Fruit fly (Drosophila melanogaster) whole organism, adult: ENCODE data around the gene CG17260.

Experiments
- CG11617 ChIP-seq: fragments of 200-800 bp; sonication (Bioruptor generic); optimal IDR thresholded peaks from 2 replicates; lab custom pipeline; 2017; ENCODE audit warnings: mild to moderate bottlenecking, missing biosample characterization, missing genetic modification reagents, missing genetic modification characterization
- CG12768 ChIP-seq: fragments of 200-800 bp; sonication (Bioruptor generic); optimal IDR thresholded peaks from 2 replicates; lab custom pipeline; 2017; ENCODE audit warnings: missing biosample characterization, missing genetic modification characterization, mild to moderate bottlenecking, moderate library complexity, missing genetic modification reagents
- CG14711 ChIP-seq: fragments of 200-800 bp; sonication (Bioruptor generic); optimal IDR thresholded peaks from 2 replicates; lab custom pipeline; 2018; ENCODE audit warnings: missing biosample characterization, mild to moderate bottlenecking, missing genetic modification characterization, moderate library complexity
- CG1620 ChIP-seq: fragments of 200-800 bp; sonication (Bioruptor generic); optimal IDR thresholded peaks from 2 replicates; lab custom pipeline; 2016; ENCODE audit warnings: missing biosample characterization, missing genetic modification characterization
- CG33017 ChIP-seq: fragments of 200-800 bp; sonication (Bioruptor generic); optimal IDR thresholded peaks from 2 replicates; lab custom pipeline; 2018; ENCODE audit warnings: missing biosample characterization, mild to moderate bottlenecking, missing genetic modification characterization, moderate library complexity
- CG5204 ChIP-seq: fragments of 200-800 bp; sonication (Bioruptor generic); optimal IDR thresholded peaks from 2 replicates; lab custom pipeline; 2016; ENCODE audit warnings: missing biosample characterization, missing genetic modification characterization
- CG7045 ChIP-seq: fragments of 200-800 bp; sonication (Bioruptor generic); optimal IDR thresholded peaks from 2 replicates; lab custom pipeline; 2017; ENCODE audit warnings: missing biosample characterization, mild to moderate bottlenecking, missing genetic modification characterization
- CG7101 ChIP-seq: fragments of 200-800 bp; sonication (Bioruptor generic); optimal IDR thresholded peaks from 2 replicates; lab custom pipeline; 2018; ENCODE audit warnings: missing biosample characterization, mild to moderate bottlenecking, missing genetic modification characterization, moderate library complexity
- Clk ChIP-seq: fragments of 200-800 bp; sonication (Bioruptor generic); optimal IDR thresholded peaks from 2 replicates; lab custom pipeline; 2017; ENCODE audit warnings: missing biosample characterization, missing genetic modification characterization
- Crg-1 ChIP-seq: fragments of 200-800 bp; sonication (Bioruptor generic); optimal IDR thresholded peaks from 2 replicates; lab custom pipeline; 2016; ENCODE audit warnings: missing biosample characterization, missing genetic modification characterization
- Hr96 ChIP-seq: fragments of 200-800 bp; sonication (Bioruptor generic); optimal IDR thresholded peaks from 2 replicates; lab custom pipeline; 2016; ENCODE audit warnings: missing biosample characterization, missing genetic modification characterization
- Mnt ChIP-seq: fragments of 200-800 bp; sonication (Bioruptor generic); optimal IDR thresholded peaks from 2 replicates; lab custom pipeline; 2016; ENCODE audit warnings: missing biosample characterization, mild to moderate bottlenecking, missing genetic modification characterization
- bab1 ChIP-seq: fragments of 200-800 bp; sonication (Bioruptor generic); optimal IDR thresholded peaks from 3 replicates; lab custom pipeline; 2019; ENCODE audit warnings: missing biosample characterization, mild to moderate bottlenecking, missing genetic modification characterization, moderate library complexity
- cic ChIP-seq: fragments of 200-800 bp; sonication (Bioruptor generic); optimal IDR thresholded peaks from 2 replicates; lab custom pipeline; 2017; ENCODE audit warnings: missing biosample characterization, mild to moderate bottlenecking, missing genetic modification characterization, moderate library complexity
- cnc ChIP-seq, 2 experiments: fragments of >200 bp; optimal IDR thresholded peaks; 2 replicates each; lab custom pipeline; 2017
- kay ChIP-seq: fragments of 200-800 bp; sonication (Bioruptor generic); peaks from one replicate; lab custom pipeline; 2016; ENCODE audit warnings: missing biosample characterization, missing genetic modification characterization, borderline replicate concordance
- ovo ChIP-seq: fragments of 200-800 bp; sonication (Bioruptor generic); optimal IDR thresholded peaks from 2 replicates; lab custom pipeline; 2016; ENCODE audit warnings: missing biosample characterization, missing genetic modification characterization
- pad ChIP-seq: fragments of 200-800 bp; sonication (Bioruptor generic); optimal IDR thresholded peaks from 3 replicates; lab custom pipeline; 2017; ENCODE audit warnings: missing biosample characterization, missing genetic modification characterization, mild to moderate bottlenecking, moderate library complexity, missing genetic modification reagents
- tj ChIP-seq: fragments of 200-800 bp; sonication (Bioruptor generic); optimal IDR thresholded peaks from 3 replicates; lab custom pipeline; 2017; ENCODE audit warnings: missing biosample characterization, mild to moderate bottlenecking, missing genetic modification characterization, moderate library complexity
- toe ChIP-seq: fragments of 200-800 bp; sonication (Bioruptor generic); optimal IDR thresholded peaks from 2 replicates; lab custom pipeline; 2016; ENCODE audit warnings: missing biosample characterization, missing genetic modification characterization

The CG17260 gene

DNA sequence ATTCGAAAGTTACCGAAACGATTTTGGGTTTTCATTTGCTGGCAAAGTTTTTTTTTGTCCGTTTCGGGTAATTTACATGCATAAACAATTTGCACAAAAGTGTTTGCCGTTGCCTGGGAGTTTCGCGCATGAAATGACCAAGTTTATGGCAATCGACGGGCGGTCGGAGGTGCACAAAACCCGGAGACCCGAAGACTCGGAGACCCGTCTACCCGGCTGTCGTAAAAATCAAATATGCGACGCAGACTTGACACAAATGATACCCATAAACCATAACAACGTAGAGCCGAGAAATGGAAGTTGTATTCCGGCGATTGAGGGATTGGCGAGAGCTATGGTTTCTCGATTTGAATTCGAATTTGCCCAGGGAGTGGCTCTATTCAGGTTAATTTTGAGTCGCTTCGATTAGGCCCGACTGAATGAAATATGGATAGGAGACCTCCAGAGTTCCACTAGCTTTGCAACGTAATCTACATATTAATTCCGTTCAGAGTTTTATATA is 30.1 kb upstream of the CG17260 start:
- no peak for TF ChIP-seq Mnt (GFP tag; lab: Kevin White, UChicago)
- TF ChIP-seq Clk (GFP tag; lab: Kevin White, UChicago), result no peak
- no peak for TF ChIP-seq cnc (optimal IDR thresholded peaks at IDR 0.05; lab: Kevin White, UChicago)

DNA sequence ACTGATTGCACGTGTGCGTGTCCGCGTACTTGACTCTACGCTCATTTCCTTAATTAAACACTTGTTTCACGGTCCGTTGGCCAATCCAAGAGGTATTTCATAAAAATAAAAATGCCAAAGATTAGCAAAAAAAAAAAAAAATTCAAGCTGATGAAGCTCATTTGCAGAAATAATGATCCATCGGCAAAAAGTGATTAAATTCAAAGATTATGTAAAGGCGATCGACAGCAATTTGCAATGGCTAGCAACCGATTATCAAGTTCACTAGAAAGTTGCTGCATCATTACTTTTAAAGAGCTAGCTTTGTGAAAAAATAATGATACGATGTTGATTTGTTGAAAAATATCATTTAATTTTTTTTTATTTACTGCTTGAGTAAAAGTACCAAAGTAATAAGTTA is 27.6 kb upstream of the CG17260 start:
- TF ChIP-seq ovo (GFP tag; lab: Kevin White, UChicago) (no peak), tj (GFP tag; lab: Kevin White, UChicago) (peak; percentile 96), Hr96 (no peak), cic (GFP tag; lab: Kevin White, UChicago) (no peak), kay (GFP tag; lab: Kevin White, UChicago) (no peak), CG7101 (tag; lab: Kevin White, UChicago) (no peak)

DNA sequence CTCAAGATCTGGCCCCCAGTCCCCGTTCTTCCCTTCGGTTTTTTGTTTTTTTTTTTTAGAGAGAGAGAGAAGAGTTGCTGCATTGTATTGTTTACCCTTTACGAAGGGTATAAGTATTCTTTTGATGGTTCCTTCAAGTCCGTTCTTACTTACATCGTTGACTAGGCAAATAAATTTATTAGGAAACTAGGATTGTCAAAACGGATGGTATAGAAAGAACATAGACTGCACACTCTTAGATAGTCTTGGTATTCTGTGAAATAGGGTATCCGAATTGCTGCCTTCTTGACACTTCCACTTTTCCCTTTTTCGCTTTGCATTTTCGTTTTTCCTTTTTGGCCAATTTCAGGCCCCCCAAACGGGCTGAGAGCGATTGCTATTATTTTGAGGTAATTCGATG is 25.5 kb upstream of the CG17260 start:
- TF ChIP-seq Crg-1 (no peak), ovo (GFP tag; lab: Kevin White, UChicago) (no peak), cic (GFP tag; lab: Kevin White, UChicago) (no peak), CG11617 (GFP tag; lab: Kevin White, UChicago) (no peak), Hr96 (no peak), pad (GFP tag; lab: Kevin White, UChicago) (no peak), bab1 (GFP tag; lab: Kevin White, UChicago) (no peak), CG7101 (tag; lab: Kevin White, UChicago) (no peak), CG5204 (GFP tag; lab: Kevin White, UChicago) (no peak), Clk (GFP tag; lab: Kevin White, UChicago) (no peak), CG14711 (tag; lab: Kevin White, UChicago) (no peak)

DNA sequence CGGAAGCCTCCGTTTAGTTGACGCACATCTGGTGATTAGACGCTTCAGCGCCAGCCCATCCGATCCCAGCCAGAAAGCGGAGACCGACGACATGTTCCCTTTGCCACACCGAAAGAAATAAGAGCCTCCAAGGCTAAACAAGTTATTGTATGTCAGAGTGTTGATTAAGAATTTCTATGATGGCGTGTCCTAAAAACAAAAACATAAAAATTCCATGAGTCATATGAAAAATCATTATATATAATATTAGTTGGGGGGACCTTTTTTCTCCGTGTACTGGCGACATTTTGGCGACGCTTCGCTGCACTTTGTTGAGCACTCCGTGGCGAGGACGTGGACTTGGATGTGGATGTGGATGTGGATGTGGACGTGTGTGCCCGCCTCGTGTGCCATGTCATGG is 24.2 kb upstream of the CG17260 start:
- TF ChIP-seq Hr96, result no peak
- TF ChIP-seq CG7101 (tag; lab: Kevin White, UChicago), result no peak

DNA sequence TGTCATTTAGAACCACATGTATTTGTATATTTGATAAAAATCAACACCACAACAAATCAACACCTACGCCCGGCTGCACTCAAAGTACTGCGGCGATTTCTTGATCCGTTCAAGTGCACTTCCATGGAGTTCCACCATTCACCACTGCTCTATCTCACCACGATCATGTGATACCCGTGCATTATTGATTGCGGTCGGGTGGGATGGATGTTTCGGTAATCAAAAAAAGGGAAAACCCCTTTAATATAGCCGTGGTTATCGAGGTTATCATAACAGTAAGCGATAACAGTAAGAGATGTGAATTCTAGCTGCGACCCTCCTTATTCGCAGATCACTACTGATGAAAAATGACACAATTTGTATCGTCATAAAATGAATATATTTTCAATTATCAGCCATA is 18.8 kb upstream of the CG17260 start, which contains the start of the genes CG17224 and CG17264:
TSS of gene CG17224 (minus strand) at position 97 of the 400 bp plus-strand sequence.
TSS of gene CG17264 (plus strand) at position 297 of the 400 bp plus-strand sequence.
- TF ChIP-seq bab1 (GFP tag; lab: Kevin White, UChicago) (peak; percentile 30), tj (GFP tag; lab: Kevin White, UChicago) (no peak), Mnt (GFP tag; lab: Kevin White, UChicago) (peak; percentile 58), cic (GFP tag; lab: Kevin White, UChicago) (peak; percentile 25), CG14711 (tag; lab: Kevin White, UChicago) (peak; percentile 11), CG11617 (GFP tag; lab: Kevin White, UChicago) (no peak)

DNA sequence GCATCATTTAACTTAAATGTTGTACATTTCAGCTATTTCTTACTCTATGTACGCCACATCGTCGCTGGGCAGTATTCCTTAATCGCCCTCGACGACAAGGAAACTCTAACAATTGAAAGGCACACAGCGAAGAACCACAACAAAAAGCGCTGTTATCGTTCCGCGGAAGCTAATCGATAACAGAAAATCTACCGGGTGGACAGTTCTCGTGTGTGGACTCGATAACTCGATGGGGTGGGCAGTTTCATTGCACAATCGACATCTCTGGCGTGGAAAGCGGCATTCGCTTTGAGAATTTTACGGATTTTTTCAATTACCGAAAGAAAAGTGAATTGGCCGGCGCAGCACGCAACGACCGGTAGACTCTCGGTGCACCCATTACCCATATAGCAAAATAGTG is 14.0 kb upstream of the CG17260 start, which contains the start of the genes alpha4GT1 and Prp40:
TSS of gene alpha4GT1 (minus strand) at position 156 of the 400 bp plus-strand sequence.
TSS of gene Prp40 (plus strand) at position 241 of the 400 bp plus-strand sequence.
- TF ChIP-seq Mnt (GFP tag; lab: Kevin White, UChicago) (peak; percentile 31), CG14711 (tag; lab: Kevin White, UChicago) (peak; percentile 18), cic (GFP tag; lab: Kevin White, UChicago) (no peak), CG7101 (tag; lab: Kevin White, UChicago) (no peak), CG1620 (GFP tag; lab: Kevin White, UChicago) (no peak), bab1 (GFP tag; lab: Kevin White, UChicago) (peak; percentile 16)

DNA sequence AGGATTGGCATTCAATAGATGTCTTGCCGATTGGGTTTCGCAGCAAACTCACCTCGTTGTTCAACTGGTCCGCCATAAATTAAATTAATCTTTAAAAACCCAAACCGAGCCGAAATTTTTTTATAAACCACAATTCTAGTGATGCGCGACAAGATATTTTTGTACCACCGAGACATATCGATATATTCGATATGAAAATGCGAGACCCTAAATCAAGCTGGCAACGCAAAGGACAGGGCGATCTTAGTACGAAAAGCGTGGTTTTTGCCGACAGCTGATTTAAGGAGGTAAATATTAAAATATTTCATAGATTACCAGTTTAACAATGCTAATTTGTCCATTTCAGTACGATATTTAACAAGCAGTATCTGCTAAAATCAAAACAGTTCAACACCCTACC is 8.0 kb upstream of the CG17260 start, which contains the start of the genes Sf3b2 and CG17219:
TSS of gene Sf3b2 (minus strand) at position 157 of the 400 bp plus-strand sequence.
TSS of gene CG17219 (plus strand) at position 242 of the 400 bp plus-strand sequence.
- no peak for TF ChIP-seq cnc (optimal IDR thresholded peaks at IDR 0.05; lab: Kevin White, UChicago)
- no peak for TF ChIP-seq kay (GFP tag; lab: Kevin White, UChicago)
- peak; percentile 59 for TF ChIP-seq bab1 (GFP tag; lab: Kevin White, UChicago)
- peak; percentile 57 for TF ChIP-seq Mnt (GFP tag; lab: Kevin White, UChicago)

DNA sequence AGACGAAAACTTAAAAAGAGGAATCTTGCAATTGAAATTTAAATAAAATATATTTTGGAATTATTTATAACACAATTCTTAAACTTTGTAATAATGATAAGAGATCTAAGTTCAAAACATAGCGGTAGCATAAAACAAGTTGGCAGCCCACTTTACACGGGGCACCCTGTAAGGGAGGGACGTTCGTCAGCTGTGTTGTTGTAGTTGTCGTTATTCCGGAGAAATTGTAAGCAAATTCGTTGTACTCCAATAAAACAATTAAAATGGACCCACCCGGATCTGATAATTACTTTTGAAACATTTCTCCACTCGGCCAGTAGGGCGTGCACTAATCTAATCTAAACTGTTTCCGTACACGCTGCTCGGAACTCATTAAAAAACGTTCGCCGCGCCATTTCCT is 6.7 kb upstream of the CG17260 start, which contains the start of gene GABPI:
TSS of gene GABPI (plus strand) at position 190 of the 400 bp plus-strand sequence.
- TF ChIP-seq Hr96 (no peak), pad (GFP tag; lab: Kevin White, UChicago) (no peak), CG33017 (tag; lab: Kevin White, UChicago) (no peak), Mnt (GFP tag; lab: Kevin White, UChicago) (peak; percentile 8), CG12768 (GFP tag; lab: Kevin White, UChicago) (peak; percentile 7), ovo (GFP tag; lab: Kevin White, UChicago) (peak; percentile 29), cic (GFP tag; lab: Kevin White, UChicago) (no peak), CG7101 (tag; lab: Kevin White, UChicago) (peak; percentile 27), toe (GFP tag; lab: Kevin White, UChicago) (no peak), CG1620 (GFP tag; lab: Kevin White, UChicago) (no peak), CG7045 (GFP tag; lab: Kevin White, UChicago) (no peak), CG11617 (GFP tag; lab: Kevin White, UChicago) (peak; percentile 1), CG5204 (GFP tag; lab: Kevin White, UChicago) (no peak), cnc (optimal IDR thresholded peaks at IDR 0.05; lab: Kevin White, UChicago) (no peak), kay (GFP tag; lab: Kevin White, UChicago) (no peak), tj (GFP tag; lab: Kevin White, UChicago) (no peak), bab1 (GFP tag; lab: Kevin White, UChicago) (peak; percentile 56), Crg-1 (peak; percentile 65), CG14711 (tag; lab: Kevin White, UChicago) (no peak), Clk (GFP tag; lab: Kevin White, UChicago) (no peak)
